Worm (Caenorhabditis elegans): ENCODE measurements around the gene tpan-1.
A peak's percentile ranks its signal among the peaks of the same experiment; 100 is the strongest.

tpan-1 gene

DNA sequence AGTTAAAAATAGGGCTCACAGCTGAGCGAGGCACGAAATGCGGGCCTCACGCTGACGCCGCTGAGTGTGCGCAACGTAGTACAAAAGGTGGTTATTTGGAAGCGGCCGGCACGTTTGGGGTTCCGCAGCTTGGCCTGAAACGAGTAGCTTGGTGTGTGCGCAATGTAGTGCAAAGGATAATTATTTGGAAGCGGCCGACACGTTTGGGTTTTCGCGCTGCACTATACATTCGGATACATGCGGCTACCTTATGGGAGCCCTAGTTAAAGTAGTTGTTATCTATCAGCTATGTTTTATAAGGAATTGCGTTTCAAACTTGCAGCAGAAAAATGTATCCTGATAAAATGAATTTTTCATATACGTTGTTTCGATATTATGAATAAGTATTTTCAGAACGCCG, 709 bp downstream of the tpan-1 start, which contains the start of gene Y44A6D.1:
TSS of gene Y44A6D.1 (minus strand) at position 23 of the 400 bp plus-strand sequence.
- TF ChIP-seq ZK546.5 (tag; optimal IDR thresholded peaks at IDR 0.05) (no peak), pha-4 (tag; optimal IDR thresholded peaks at IDR 0.05) (no peak), hmg-11 (tag; optimal IDR thresholded peaks at IDR 0.05) (no peak), nhr-43 (tag; optimal IDR thresholded peaks at IDR 0.05; ENCODE audit: poor library complexity, severe bottlenecking) (no peak), fos-1 (tag; optimal IDR thresholded peaks at IDR 0.05) (no peak), fkh-10 (GFP tag; optimal IDR thresholded peaks at IDR 0.05) (no peak), egl-27 (tag; optimal IDR thresholded peaks at IDR 0.05) (no peak), nhr-77 (tag; optimal IDR thresholded peaks at IDR 0.05) (no peak), sea-2 (GFP tag; optimal IDR thresholded peaks at IDR 0.05) (no peak), elt-3 (tag; optimal IDR thresholded peaks at IDR 0.05) (no peak), eor-1 (tag; optimal IDR thresholded peaks at IDR 0.05) (no peak), elt-2 (tag; optimal IDR thresholded peaks at IDR 0.05) (no peak), snpc-4 (tag; optimal IDR thresholded peaks at IDR 0.05) (no peak), tbx-2 (tag; optimal IDR thresholded peaks at IDR 0.05) (no peak), egl-5 (tag; optimal IDR thresholded peaks at IDR 0.05) (no peak), ama-1 (optimal IDR thresholded peaks at IDR 0.05) (no peak), jun-1 (tag; optimal IDR thresholded peaks at IDR 0.05) (no peak), ceh-16 (tag; optimal IDR thresholded peaks at IDR 0.05) (no peak), lin-39 (tag; optimal IDR thresholded peaks at IDR 0.05) (no peak)

- TF ChIP-seq fkh-10 (GFP tag; optimal IDR thresholded peaks at IDR 0.05) (no peak), sea-2 (GFP tag; optimal IDR thresholded peaks at IDR 0.05) (no peak), lin-39 (tag; optimal IDR thresholded peaks at IDR 0.05) (no peak), ceh-82 (tag; optimal IDR thresholded peaks at IDR 0.05) (peak; percentile 24), pha-4 (tag; optimal IDR thresholded peaks at IDR 0.05) (no peak), egl-5 (tag; optimal IDR thresholded peaks at IDR 0.05) (no peak), elt-3 (tag; optimal IDR thresholded peaks at IDR 0.05) (no peak), snpc-4 (tag; optimal IDR thresholded peaks at IDR 0.05) (no peak)
Measured at ce11 chrV:20790616-20791015, 1.3 kb downstream of the tpan-1 start.

- TF ChIP-seq pqm-1 (tag; optimal IDR thresholded peaks at IDR 0.05) (peak; percentile 43), ceh-28 (tag; optimal IDR thresholded peaks at IDR 0.05) (no peak), nhr-23 (tag; optimal IDR thresholded peaks at IDR 0.05) (no peak), eor-1 (tag; optimal IDR thresholded peaks at IDR 0.05) (no peak), hmg-11 (tag; optimal IDR thresholded peaks at IDR 0.05) (no peak), ZK546.5 (tag; optimal IDR thresholded peaks at IDR 0.05) (no peak), elt-3 (tag; optimal IDR thresholded peaks at IDR 0.05) (no peak), elt-2 (tag; optimal IDR thresholded peaks at IDR 0.05) (peak; percentile 68), lin-39 (tag; optimal IDR thresholded peaks at IDR 0.05) (no peak), mdl-1 (tag; optimal IDR thresholded peaks at IDR 0.05) (no peak), nhr-12 (tag; optimal IDR thresholded peaks at IDR 0.05) (no peak), ceh-82 (tag; optimal IDR thresholded peaks at IDR 0.05) (no peak)
Measured at ce11 chrV:20792371-20792890, 3.1 kb downstream of the tpan-1 start, which contains the start of gene Y44A6D.3. TSS of gene Y44A6D.3 (minus strand) at chrV:20792421.

ce11 chrV:20793761-20794160, 4.5 kb downstream of the tpan-1 start:
- TF ChIP-seq lin-39 (tag; optimal IDR thresholded peaks at IDR 0.05) (peak; percentile 45), nfya-1 (tag; optimal IDR thresholded peaks at IDR 0.05; ENCODE audit: insufficient read depth) (peak; percentile 42), fkh-2 (tag; optimal IDR thresholded peaks at IDR 0.05) (no peak), elt-2 (tag; optimal IDR thresholded peaks at IDR 0.05) (peak; percentile 53)

ce11 chrV:20797918-20798317, 8.6 kb downstream of the tpan-1 start, which contains the start of gene sdf-9:
TSS of gene sdf-9 (plus strand) at chrV:20798218.
- no peak for TF ChIP-seq elt-1 (tag; optimal IDR thresholded peaks at IDR 0.05)
- TF ChIP-seq ztf-11 (tag; optimal IDR thresholded peaks at IDR 0.05): no peak
- no peak for TF ChIP-seq ceh-82 (tag; optimal IDR thresholded peaks at IDR 0.05)
- TF ChIP-seq ceh-28 (tag; optimal IDR thresholded peaks at IDR 0.05): no peak
- TF ChIP-seq skn-1 (tag; optimal IDR thresholded peaks at IDR 0.05): no peak
- TF ChIP-seq R02D3.7 (tag; optimal IDR thresholded peaks at IDR 0.05): no peak
- no peak for TF ChIP-seq zag-1 (tag; optimal IDR thresholded peaks at IDR 0.05)
- TF ChIP-seq nhr-12 (tag; optimal IDR thresholded peaks at IDR 0.05): no peak
- TF ChIP-seq nhr-43 (tag; optimal IDR thresholded peaks at IDR 0.05; ENCODE audit: poor library complexity, severe bottlenecking): no peak
- TF ChIP-seq lsy-12 (tag; optimal IDR thresholded peaks at IDR 0.05): no peak
- TF ChIP-seq nhr-237 (tag; optimal IDR thresholded peaks at IDR 0.05): no peak
- no peak for TF ChIP-seq jun-1 (tag; optimal IDR thresholded peaks at IDR 0.05)
- no peak for TF ChIP-seq mml-1 (tag; optimal IDR thresholded peaks at IDR 0.05)

All from whole organism, L3 larva.